Fruit fly (Drosophila melanogaster): ENCODE data around the gene Phlpp.

The Phlpp gene

DNA sequence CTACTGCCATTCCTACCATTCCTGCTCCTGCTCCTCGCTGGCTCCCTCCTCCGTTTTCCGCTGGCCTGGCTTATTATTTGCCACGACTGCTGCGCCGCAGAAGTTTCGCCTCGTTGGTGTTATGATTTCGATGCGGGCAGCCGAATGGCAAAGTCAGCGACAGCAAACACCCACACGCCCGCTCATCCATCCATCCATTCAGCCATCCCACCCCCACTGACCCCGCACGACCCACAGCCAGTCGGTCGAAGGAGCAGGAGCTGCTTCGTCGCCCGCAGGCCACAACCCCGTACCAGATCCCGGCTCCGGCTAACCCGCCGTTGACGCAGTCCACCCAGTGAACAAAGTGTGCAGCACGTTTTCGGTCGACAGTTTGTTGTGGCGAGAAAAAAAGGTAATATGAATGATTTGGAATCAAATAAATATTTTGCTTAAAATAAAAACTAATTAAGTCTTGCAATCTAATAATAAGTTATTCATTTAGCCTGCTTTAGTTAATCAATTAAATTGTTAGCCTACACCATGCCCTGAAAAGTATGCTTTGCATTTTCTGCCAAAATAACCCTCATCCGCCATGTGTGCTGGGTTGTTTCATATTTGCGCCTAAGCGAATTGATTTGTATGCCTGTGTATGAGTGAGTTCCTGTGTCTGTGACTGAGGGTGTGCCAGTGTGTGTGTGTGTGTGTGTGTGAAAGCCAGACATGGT lies 32.3 kb upstream of the Phlpp start (continued):
- no peak for TF ChIP-seq CG5245 (GFP tag; optimal IDR thresholded peaks at IDR 0.05)
- peak; percentile 76 for TF ChIP-seq row (GFP tag; IDR thresholded peaks at IDR 0.05)
- no peak for TF ChIP-seq CG10321 (GFP tag; IDR thresholded peaks at IDR 0.05)
- no peak for TF ChIP-seq gce (GFP tag; IDR thresholded peaks at IDR 0.05)
- peak; percentile 6 for TF ChIP-seq CG16863 (GFP tag; optimal IDR thresholded peaks at IDR 0.05)
- no peak for TF ChIP-seq CG11093 (GFP tag; IDR thresholded peaks at IDR 0.05)
- no peak for TF ChIP-seq usp (GFP tag; optimal IDR thresholded peaks at IDR 0.05)
- TF ChIP-seq CG2120 (GFP tag; optimal IDR thresholded peaks at IDR 0.05) = peak; percentile 73
- TF ChIP-seq run (tag; optimal IDR thresholded peaks at IDR 0.05) = peak; percentile 5
- TF ChIP-seq tup (GFP tag; optimal IDR thresholded peaks at IDR 0.05) = peak; percentile 9
- TF ChIP-seq grau (tag; optimal IDR thresholded peaks at IDR 0.05) = peak; percentile 75
- TF ChIP-seq bbx (GFP tag; IDR thresholded peaks at IDR 0.05; ENCODE audit: partially characterized antibody) = no peak
- peak; percentile 51 for TF ChIP-seq seq (GFP tag; IDR thresholded peaks at IDR 0.05)
- TF ChIP-seq B-H2 (GFP tag; optimal IDR thresholded peaks at IDR 0.05) = peak; percentile 70
- peak; percentile 44 for TF ChIP-seq CG12299 (tag; optimal IDR thresholded peaks at IDR 0.05)
- no peak for TF ChIP-seq CG14860 (GFP tag; IDR thresholded peaks at IDR 0.05; ENCODE audit: partially characterized antibody)
- peak; percentile 52 for TF ChIP-seq CG6765 (GFP tag; optimal IDR thresholded peaks at IDR 0.05)
- peak; percentile 43; the same call in 1 of the 3 replicates for TF ChIP-seq CG7357 (GFP tag; IDR thresholded peaks at IDR 0.05)
- no peak for TF ChIP-seq CG8281 (tag; optimal IDR thresholded peaks at IDR 0.05)
- TF ChIP-seq ems (GFP tag; optimal IDR thresholded peaks at IDR 0.05) = peak; percentile 6
- TF ChIP-seq CG11504 (tag; optimal IDR thresholded peaks at IDR 0.05) = peak; percentile 46
- TF ChIP-seq fd96Cb (tag; optimal IDR thresholded peaks at IDR 0.05) = peak; percentile 27
- no peak for TF ChIP-seq pb (GFP tag; optimal IDR thresholded peaks at IDR 0.05)
- no peak for TF ChIP-seq sna (GFP tag; IDR thresholded peaks at IDR 0.05; ENCODE audit: partially characterized antibody)
- TF ChIP-seq CG9437 (GFP tag; optimal IDR thresholded peaks at IDR 0.05) = peak; percentile 38
- TF ChIP-seq trh (GFP tag; optimal IDR thresholded peaks at IDR 0.05) = no peak
- TF ChIP-seq bab2 (GFP tag; optimal IDR thresholded peaks at IDR 0.05) = peak; percentile 27
- peak; percentile 58 for TF ChIP-seq CG9727 (GFP tag; optimal IDR thresholded peaks at IDR 0.05)
- peak; percentile 1 for TF ChIP-seq Bteb2 (GFP tag; optimal IDR thresholded peaks at IDR 0.05)
- no peak for TF ChIP-seq Ets97D (GFP tag; optimal IDR thresholded peaks at IDR 0.05)
- TF ChIP-seq Hr39 (optimal IDR thresholded peaks at IDR 0.05) = no peak
- no peak for TF ChIP-seq klu (GFP tag; IDR thresholded peaks at IDR 0.05)
- TF ChIP-seq esg (GFP tag; conservative IDR thresholded peaks at IDR 0.05) = 0 out of 2 replicates have a peak, but pooled peaks have one; percentile 17
- TF ChIP-seq CG11456 (GFP tag; IDR thresholded peaks at IDR 0.05) = no peak
- TF ChIP-seq CG33557 (GFP tag; optimal IDR thresholded peaks at IDR 0.05) = no peak
- no peak for TF ChIP-seq Sry-δ (GFP tag; optimal IDR thresholded peaks at IDR 0.05)
- no peak for TF ChIP-seq HmgD (GFP tag; optimal IDR thresholded peaks at IDR 0.05)
- TF ChIP-seq tx (GFP tag; optimal IDR thresholded peaks at IDR 0.05) = no peak
- TF ChIP-seq repo (GFP tag; optimal IDR thresholded peaks at IDR 0.05) = no peak
- no peak for TF ChIP-seq chinmo (GFP tag; IDR thresholded peaks at IDR 0.05; ENCODE audit: partially characterized antibody)
- no peak for TF ChIP-seq grn (GFP tag; optimal IDR thresholded peaks at IDR 0.05)
- peak in 1 of 2 experiments; percentile 28 for TF ChIP-seq Eip74EF (GFP tag; optimal IDR thresholded peaks at IDR 0.05)
- TF ChIP-seq CG17385 (GFP tag; optimal IDR thresholded peaks at IDR 0.05) = peak; percentile 56
- no peak for TF ChIP-seq CG9609 (GFP tag; optimal IDR thresholded peaks at IDR 0.05)
- TF ChIP-seq Jarid2 (GFP tag; optimal IDR thresholded peaks at IDR 0.05) = peak; percentile 28
- no peak for TF ChIP-seq Dp (GFP tag; optimal IDR thresholded peaks at IDR 0.05)
- TF ChIP-seq aop (GFP tag; IDR thresholded peaks at IDR 0.05) = no peak
- peak; percentile 50 for TF ChIP-seq fd3F (GFP tag; optimal IDR thresholded peaks at IDR 0.05)
- no peak for TF ChIP-seq CG3726 (GFP tag; IDR thresholded peaks at IDR 0.05)
- no peak for TF ChIP-seq pfk (GFP tag; optimal IDR thresholded peaks at IDR 0.05)

Measured in whole organism, embryonic.